Worm (Caenorhabditis elegans) whole organism, young adult: ENCODE results near the gene F20D6.2.

Experiments
- B0035.1 ChIP-seq: sonication (generic microtip); optimal IDR thresholded peaks from 2 replicates; lab custom pipeline; 2016; ENCODE audit warnings: missing genetic modification characterization, mild to moderate bottlenecking, missing compliant biosample characterization, missing genotype, missing genetic modification reagents
- B0261.1 ChIP-seq: sonication (generic microtip); optimal IDR thresholded peaks from 2 replicates; lab custom pipeline; 2016; ENCODE audit warnings: mild to moderate bottlenecking, missing genetic modification characterization, moderate library complexity, missing compliant biosample characterization
- D2030.7 ChIP-seq: fragments of 200-800 bp; sonication (Bioruptor generic); IDR thresholded peaks from 2 replicates; pipeline ENCODE4 v1.3.6; 2022; ENCODE audit warnings: missing genetic modification reagents, missing genetic modification characterization, missing compliant biosample characterization
- T07F8.4 ChIP-seq: sonication (generic microtip); optimal IDR thresholded peaks from 2 replicates; lab custom pipeline; 2016; ENCODE audit warnings: mild to moderate bottlenecking, missing genetic modification characterization, moderate library complexity, missing compliant biosample characterization
- T26A5.8 ChIP-seq: sonication (generic microtip); optimal IDR thresholded peaks from 2 replicates; lab custom pipeline; 2016; ENCODE audit warnings: missing genetic modification characterization, missing compliant biosample characterization
- ZK185.1 ChIP-seq: sonication (generic microtip); optimal IDR thresholded peaks from 2 replicates; lab custom pipeline; 2016; ENCODE audit warnings: mild to moderate bottlenecking, missing genetic modification characterization, missing compliant biosample characterization; ENCODE audit not compliant: poor library complexity, severe bottlenecking
- attf-5 ChIP-seq: fragments of 200-800 bp; sonication (Bioruptor generic); optimal IDR thresholded peaks from 2 replicates; lab custom pipeline; 2018; ENCODE audit warnings: mild to moderate bottlenecking, missing genetic modification characterization, missing compliant biosample characterization
- attf-6 ChIP-seq: fragments of 200-800 bp; sonication (Bioruptor generic); IDR thresholded peaks from 2 replicates; pipeline ENCODE4 v1.3.6; 2022; ENCODE audit warnings: missing genetic modification reagents, missing genetic modification characterization, missing compliant biosample characterization
- cebp-2 ChIP-seq: fragments of 200-800 bp; sonication (Bioruptor generic); IDR thresholded peaks from 2 replicates; pipeline ENCODE4 v1.3.6; 2022; ENCODE audit warnings: missing genetic modification characterization, missing compliant biosample characterization
- ceh-100 ChIP-seq: fragments of 200-800 bp; sonication (Bioruptor generic); IDR thresholded peaks from 2 replicates; pipeline ENCODE4 v1.3.6; 2022; ENCODE audit warnings: missing genetic modification reagents, missing genetic modification characterization, missing compliant biosample characterization
- ceh-27 ChIP-seq: fragments of 200-800 bp; sonication (Bioruptor generic); optimal IDR thresholded peaks from 2 replicates; lab custom pipeline; 2018; ENCODE audit warnings: mild to moderate bottlenecking, missing genetic modification characterization, moderate library complexity, missing compliant biosample characterization
- ceh-40 ChIP-seq: fragments of 200-800 bp; sonication (Bioruptor generic); IDR thresholded peaks from 2 replicates; pipeline ENCODE4 v1.3.6; 2022; ENCODE audit warnings: missing genetic modification characterization, missing compliant biosample characterization
- ceh-79 ChIP-seq: sonication (generic microtip); optimal IDR thresholded peaks from 2 replicates; lab custom pipeline; 2017; ENCODE audit warnings: mild to moderate bottlenecking, missing genetic modification characterization, missing compliant biosample characterization
- die-1 ChIP-seq: sonication (generic microtip); optimal IDR thresholded peaks from 2 replicates; lab custom pipeline; 2016; ENCODE audit warnings: missing genotype, mild to moderate bottlenecking, missing genetic modification characterization, missing compliant biosample characterization
- dox-1 ChIP-seq: fragments of 200-800 bp; sonication (Bioruptor generic); IDR thresholded peaks from 2 replicates; pipeline ENCODE4 v1.3.6; 2022; ENCODE audit warnings: missing genetic modification reagents, missing genetic modification characterization, missing compliant biosample characterization
- egl-44 ChIP-seq: fragments of 200-800 bp; sonication (Bioruptor generic); IDR thresholded peaks from 2 replicates; pipeline ENCODE4 v1.3.6; 2022; ENCODE audit warnings: missing genetic modification reagents, missing genetic modification characterization, missing compliant biosample characterization
- ekl-4 ChIP-seq: fragments of 200-800 bp; sonication (Bioruptor generic); IDR thresholded peaks from 2 replicates; pipeline ENCODE4 v1.3.6; 2022; ENCODE audit warnings: missing genetic modification reagents, missing genetic modification characterization, missing compliant biosample characterization
- him-1 ChIP-seq: sonication (generic microtip); optimal IDR thresholded peaks from 2 replicates; lab custom pipeline; 2016; ENCODE audit warnings: missing genotype, missing genetic modification reagents, missing genetic modification characterization, missing compliant biosample characterization
- hmg-1.2 ChIP-seq: fragments of 200-800 bp; sonication (Bioruptor generic); IDR thresholded peaks from 2 replicates; pipeline ENCODE4 v1.3.6; 2022; ENCODE audit warnings: missing genetic modification reagents, missing genetic modification characterization, missing compliant biosample characterization
- hrde-1 ChIP-seq: sonication (generic microtip); optimal IDR thresholded peaks from 2 replicates; lab custom pipeline; 2016; ENCODE audit warnings: missing genetic modification characterization, mild to moderate bottlenecking, missing compliant biosample characterization, moderate library complexity, missing genotype, missing genetic modification reagents, borderline replicate concordance
- let-607 ChIP-seq, 2 experiments: fragments of 200-800 bp in 1 of 2; sonication (Bioruptor generic) in 1 of 2; sonication (generic microtip) in 1 of 2; optimal IDR thresholded peaks; 2 replicates each; lab custom pipeline; 2016 to 2018; ENCODE audit warnings: mild to moderate bottlenecking in 2 of 2, missing compliant biosample characterization in 2 of 2, missing genetic modification characterization in 2 of 2, moderate library complexity in 2 of 2, missing genotype in 1 of 2
- lin-26 ChIP-seq: fragments of 200-800 bp; sonication (Bioruptor generic); IDR thresholded peaks from 2 replicates; pipeline ENCODE4 v1.3.6; 2022; ENCODE audit warnings: missing genetic modification reagents, missing genetic modification characterization, missing compliant biosample characterization
- lin-40 ChIP-seq: sonication (generic microtip); optimal IDR thresholded peaks from 2 replicates; lab custom pipeline; 2016; ENCODE audit warnings: missing genetic modification characterization, mild to moderate bottlenecking, missing compliant biosample characterization, missing genotype, missing genetic modification reagents
- lsl-1 ChIP-seq: fragments of 200-800 bp; sonication (Bioruptor generic); optimal IDR thresholded peaks from 2 replicates; lab custom pipeline; 2018; ENCODE audit warnings: mild to moderate bottlenecking, missing genetic modification characterization, moderate library complexity, missing compliant biosample characterization
- lsy-27 ChIP-seq: sonication (generic microtip); optimal IDR thresholded peaks from 2 replicates; lab custom pipeline; 2017; ENCODE audit warnings: missing genetic modification characterization, mild to moderate bottlenecking, missing compliant biosample characterization, antibody characterized with exemption, missing genotype, borderline replicate concordance; ENCODE audit not compliant: insufficient read depth
- madf-3 ChIP-seq: fragments of 200-800 bp; sonication (Bioruptor generic); IDR thresholded peaks from 2 replicates; pipeline ENCODE4 v1.3.6; 2022; ENCODE audit warnings: missing genetic modification reagents, missing genetic modification characterization, missing compliant biosample characterization
- madf-6 ChIP-seq: fragments of 200-800 bp; sonication (Bioruptor generic); IDR thresholded peaks from 2 replicates; pipeline ENCODE4 v1.3.6; 2022; ENCODE audit warnings: missing genetic modification reagents, missing genetic modification characterization, missing compliant biosample characterization
- mcd-1 ChIP-seq: fragments of 200-800 bp; sonication (Bioruptor generic); IDR thresholded peaks from 2 replicates; pipeline ENCODE4 v1.3.6; 2022; ENCODE audit warnings: missing genetic modification reagents, missing genetic modification characterization, missing compliant biosample characterization
- mes-4 ChIP-seq: sonication (generic microtip); optimal IDR thresholded peaks from 2 replicates; lab custom pipeline; 2016; ENCODE audit warnings: missing genotype, missing genetic modification characterization, missing compliant biosample characterization
- nhr-90 ChIP-seq: sonication (generic microtip); optimal IDR thresholded peaks from 2 replicates; lab custom pipeline; 2016; ENCODE audit warnings: missing genotype, mild to moderate bottlenecking, missing genetic modification characterization, missing compliant biosample characterization
- pbrm-1 ChIP-seq: fragments of 200-800 bp; sonication (Bioruptor generic); IDR thresholded peaks from 2 replicates; pipeline ENCODE4 v1.3.6; 2022; ENCODE audit warnings: missing genetic modification reagents, missing genetic modification characterization, missing compliant biosample characterization
- repo-1 ChIP-seq: sonication (generic microtip); optimal IDR thresholded peaks from 2 replicates; lab custom pipeline; 2017; ENCODE audit warnings: mild to moderate bottlenecking, missing genetic modification characterization, missing compliant biosample characterization
- rpc-1 ChIP-seq, 2 experiments: fragments of 150-350 bp in 1 of 2; sonication (generic microtip) in 1 of 2; optimal IDR thresholded peaks; 2 replicates each; lab custom pipeline; 2014 to 2018; ENCODE audit warnings: missing biosample characterization in 1 of 2, missing genetic modification characterization in 1 of 2, missing genetic modification reagents in 1 of 2, missing genotype in 1 of 2
- snpc-1.1 ChIP-seq: sonication (generic microtip); optimal IDR thresholded peaks from 2 replicates; lab custom pipeline; 2017; ENCODE audit warnings: missing genetic modification characterization, mild to moderate bottlenecking, missing compliant biosample characterization, antibody characterized with exemption, moderate library complexity, missing genotype, missing genetic modification reagents; ENCODE audit not compliant: insufficient read depth
- snpc-1.3 ChIP-seq: sonication (generic microtip); optimal IDR thresholded peaks from 2 replicates; lab custom pipeline; 2017; ENCODE audit warnings: missing genetic modification characterization, mild to moderate bottlenecking, missing compliant biosample characterization, antibody characterized with exemption, moderate library complexity, missing genotype, missing genetic modification reagents; ENCODE audit not compliant: insufficient read depth
- snpc-3.4 ChIP-seq: sonication (generic microtip); optimal IDR thresholded peaks from 2 replicates; lab custom pipeline; 2017; ENCODE audit warnings: missing genetic modification characterization, mild to moderate bottlenecking, missing compliant biosample characterization, antibody characterized with exemption, moderate library complexity, missing genotype, missing genetic modification reagents
- snpc-4 ChIP-seq, 5 experiments: fragments of 150-350 bp in 1 of 5; sonication (generic microtip) in 4 of 5; optimal IDR thresholded peaks; 2 replicates each; lab custom pipeline; 2014 to 2018; ENCODE audit warnings: missing genetic modification characterization in 5 of 5, missing biosample characterization in 3 of 5, antibody characterized with exemption in 2 of 5, mild to moderate bottlenecking in 2 of 5, missing compliant biosample characterization in 2 of 5, missing genotype in 2 of 5, moderate library complexity in 2 of 5, missing genetic modification reagents in 1 of 5
- sptf-2 ChIP-seq: fragments of 200-800 bp; sonication (Bioruptor generic); optimal IDR thresholded peaks from 2 replicates; lab custom pipeline; 2018; ENCODE audit warnings: mild to moderate bottlenecking, missing genetic modification characterization, missing compliant biosample characterization
- tlf-1 ChIP-seq: fragments of 200-800 bp; sonication (Bioruptor generic); optimal IDR thresholded peaks from 2 replicates; lab custom pipeline; 2018; ENCODE audit warnings: mild to moderate bottlenecking, missing genetic modification characterization, missing compliant biosample characterization
- zim-3 ChIP-seq: sonication (generic microtip); optimal IDR thresholded peaks from 2 replicates; lab custom pipeline; 2017; ENCODE audit warnings: mild to moderate bottlenecking, missing genetic modification characterization, moderate library complexity, missing compliant biosample characterization
- ztf-18 ChIP-seq: sonication (generic microtip); optimal IDR thresholded peaks from 2 replicates; lab custom pipeline; 2016; ENCODE audit warnings: missing genotype, mild to moderate bottlenecking, missing genetic modification characterization, missing compliant biosample characterization
- ztf-25 ChIP-seq: fragments of 200-800 bp; sonication (Bioruptor generic); IDR thresholded peaks from 2 replicates; pipeline ENCODE4 v1.3.6; 2022; ENCODE audit warnings: missing genetic modification reagents, missing genetic modification characterization, missing compliant biosample characterization
- ztf-3 ChIP-seq: fragments of 200-800 bp; sonication (Bioruptor generic); optimal IDR thresholded peaks from 2 replicates; lab custom pipeline; 2018; ENCODE audit warnings: mild to moderate bottlenecking, missing genetic modification characterization, missing compliant biosample characterization

The F20D6.2 gene

DNA sequence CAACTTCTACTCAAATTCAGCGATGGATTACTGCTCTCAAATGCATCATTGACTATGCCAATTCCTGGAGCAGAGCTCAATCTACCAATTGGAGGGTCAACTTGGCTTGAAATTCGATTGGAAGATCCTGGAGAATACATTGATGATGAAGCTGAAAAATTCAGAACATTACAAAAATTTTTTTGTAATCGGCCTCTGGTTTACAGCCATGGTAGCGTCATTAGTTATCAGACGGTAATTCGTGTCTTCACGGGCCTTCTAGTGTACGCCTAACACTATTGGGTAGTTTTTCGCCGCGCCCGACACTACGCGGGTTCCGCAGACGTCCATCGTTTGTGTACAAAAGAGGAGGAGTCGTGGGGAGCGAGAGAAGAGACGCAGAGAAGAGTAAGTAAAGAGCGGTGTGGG lies 42.9 kb downstream of the F20D6.2 start (continued):
- peak; percentile 31 for TF ChIP-seq lsy-27 (tag; lab: Kevin White, UChicago)
- TF ChIP-seq T07F8.4 = peak; percentile 20
- peak; percentile 84 for TF ChIP-seq lin-40 (tag; lab: Kevin White, UChicago)
- peak; percentile 99 for TF ChIP-seq snpc-3.4 (tag; lab: Kevin White, UChicago)
- peak; percentile 66 for TF ChIP-seq ceh-27 (GFP tag; lab: Kevin White, UChicago)
- peak; percentile 98 for TF ChIP-seq D2030.7 (GFP tag; lab: Robert Waterston, UW)
- TF ChIP-seq him-1 (tag; lab: Kevin White, UChicago) = peak; percentile 99
- TF ChIP-seq madf-3 = peak; percentile 74
- TF ChIP-seq mcd-1 (GFP tag; lab: Robert Waterston, UW) = peak; percentile 84
- peak; percentile 17 for TF ChIP-seq sptf-2 (GFP tag; lab: Kevin White, UChicago)
- TF ChIP-seq tlf-1 (GFP tag; lab: Kevin White, UChicago) = peak; percentile 69
- TF ChIP-seq snpc-1.3 (tag; lab: Kevin White, UChicago) = peak; percentile 98

- peak; percentile 0 for TF ChIP-seq lsl-1 (GFP tag; lab: Kevin White, UChicago)
- TF ChIP-seq hmg-1.2 = peak; percentile 50; the same call in 1 of the 2 replicates
- peak; percentile 78 for TF ChIP-seq him-1 (tag; lab: Kevin White, UChicago)
- TF ChIP-seq ceh-79 = no peak
- TF ChIP-seq lsy-27 (tag; lab: Kevin White, UChicago) = no peak
- TF ChIP-seq ztf-25 (GFP tag; lab: Robert Waterston, UW) = 0 out of 2 replicates have a peak, but pooled peaks have one; percentile 46
- TF ChIP-seq ZK185.1 (tag; lab: Kevin White, UChicago) = peak; percentile 65
- peak; percentile 12; the same call in 1 of the 2 replicates for TF ChIP-seq ceh-100 (GFP tag; lab: Robert Waterston, UW)
- peak; percentile 74 for TF ChIP-seq lin-26 (GFP tag; lab: Robert Waterston, UW)
- TF ChIP-seq snpc-1.1 (tag; lab: Kevin White, UChicago) = peak; percentile 53
- TF ChIP-seq die-1 (tag; lab: Kevin White, UChicago) = peak; percentile 56
- TF ChIP-seq madf-6 (GFP tag; lab: Robert Waterston, UW) = peak; percentile 53; the same call in 1 of the 2 replicates
- TF ChIP-seq ekl-4 (GFP tag; lab: Robert Waterston, UW) = no peak
- peak; percentile 69 for TF ChIP-seq B0261.1 (tag; lab: Kevin White, UChicago)
- TF ChIP-seq cebp-2 (GFP tag; lab: Robert Waterston, UW) = no peak
- TF ChIP-seq mes-4 (tag; lab: Kevin White, UChicago) = peak; percentile 23
- 0 out of 2 replicates have a peak, but pooled peaks have one; percentile 25 for TF ChIP-seq mcd-1 (GFP tag; lab: Robert Waterston, UW)
- peak; percentile 77 for TF ChIP-seq pbrm-1
- peak; percentile 62; the same call in 1 of the 2 replicates for TF ChIP-seq dox-1 (GFP tag; lab: Robert Waterston, UW)
- TF ChIP-seq snpc-4 (GFP tag; optimal IDR thresholded peaks at IDR 0.05; lab: Kevin White, UChicago) = peak; percentile 41
- peak; percentile 68 to 92 (median 80) for TF ChIP-seq snpc-4 (tag; optimal IDR thresholded peaks at IDR 0.05; lab: Kevin White, UChicago)
- TF ChIP-seq hrde-1 = no peak
- TF ChIP-seq T07F8.4 = no peak
- TF ChIP-seq nhr-90 (tag; lab: Kevin White, UChicago) = peak; percentile 65
- TF ChIP-seq attf-6 = peak; percentile 59; the same call in 1 of the 2 replicates
- no peak for TF ChIP-seq egl-44 (GFP tag; lab: Robert Waterston, UW)
- no peak for TF ChIP-seq B0035.1 (tag; lab: Kevin White, UChicago)
- peak; percentile 59 for TF ChIP-seq rpc-1 (optimal IDR thresholded peaks at IDR 0.05; lab: Kevin White, UChicago)
- peak; percentile 79 for TF ChIP-seq rpc-1 (tag; optimal IDR thresholded peaks at IDR 0.05; lab: Kevin White, UChicago)
- no peak for TF ChIP-seq repo-1 (tag; lab: Kevin White, UChicago)
- no peak for TF ChIP-seq ztf-3
- TF ChIP-seq zim-3 = peak; percentile 33
- no peak for TF ChIP-seq T26A5.8 (tag; lab: Kevin White, UChicago)
- TF ChIP-seq ceh-40 = 0 out of 2 replicates have a peak, but pooled peaks have one; percentile 41
- TF ChIP-seq attf-5 = no peak
- no peak for TF ChIP-seq let-607 (tag; optimal IDR thresholded peaks at IDR 0.05; lab: Kevin White, UChicago)
- TF ChIP-seq ztf-18 (tag; lab: Kevin White, UChicago) = peak; percentile 26
Observed at ce11 chrV:8230056-8230455, 44.2 kb downstream of the F20D6.2 start.
